Fruit fly (Drosophila melanogaster): ENCODE data around the gene CG10005.

The CG10005 gene

DNA sequence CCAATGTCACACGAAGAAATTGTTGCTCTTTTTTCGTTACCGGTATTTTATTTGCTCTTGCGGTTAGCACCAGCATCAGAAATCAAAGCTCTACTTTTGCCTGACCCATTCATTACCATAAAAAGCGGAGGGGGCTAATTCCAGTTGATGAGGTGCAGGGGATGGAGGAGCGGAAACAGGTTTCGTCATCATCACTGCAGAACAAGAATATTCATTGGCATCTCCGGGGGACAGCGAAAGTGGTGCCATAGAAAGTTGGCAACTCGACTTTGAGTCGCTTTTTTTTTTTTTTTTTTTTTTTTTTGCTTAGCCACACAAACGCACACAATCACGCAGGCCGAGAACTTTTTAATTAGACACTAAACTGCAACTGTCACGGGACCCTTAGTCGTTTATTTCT is 35.9 kb downstream of the CG10005 start:
- no peak for TF ChIP-seq CG10348 (GFP tag; IDR thresholded peaks at IDR 0.05)
- TF ChIP-seq CG12605 (GFP tag; IDR thresholded peaks at IDR 0.05): no peak
- TF ChIP-seq D1 (tag; optimal IDR thresholded peaks at IDR 0.05): no peak
- TF ChIP-seq Pif1A (GFP tag; optimal IDR thresholded peaks at IDR 0.05): no peak
- TF ChIP-seq CG14655 (GFP tag; optimal IDR thresholded peaks at IDR 0.05): peak; percentile 17
- no peak for TF ChIP-seq gl (tag; optimal IDR thresholded peaks at IDR 0.05)

DNA sequence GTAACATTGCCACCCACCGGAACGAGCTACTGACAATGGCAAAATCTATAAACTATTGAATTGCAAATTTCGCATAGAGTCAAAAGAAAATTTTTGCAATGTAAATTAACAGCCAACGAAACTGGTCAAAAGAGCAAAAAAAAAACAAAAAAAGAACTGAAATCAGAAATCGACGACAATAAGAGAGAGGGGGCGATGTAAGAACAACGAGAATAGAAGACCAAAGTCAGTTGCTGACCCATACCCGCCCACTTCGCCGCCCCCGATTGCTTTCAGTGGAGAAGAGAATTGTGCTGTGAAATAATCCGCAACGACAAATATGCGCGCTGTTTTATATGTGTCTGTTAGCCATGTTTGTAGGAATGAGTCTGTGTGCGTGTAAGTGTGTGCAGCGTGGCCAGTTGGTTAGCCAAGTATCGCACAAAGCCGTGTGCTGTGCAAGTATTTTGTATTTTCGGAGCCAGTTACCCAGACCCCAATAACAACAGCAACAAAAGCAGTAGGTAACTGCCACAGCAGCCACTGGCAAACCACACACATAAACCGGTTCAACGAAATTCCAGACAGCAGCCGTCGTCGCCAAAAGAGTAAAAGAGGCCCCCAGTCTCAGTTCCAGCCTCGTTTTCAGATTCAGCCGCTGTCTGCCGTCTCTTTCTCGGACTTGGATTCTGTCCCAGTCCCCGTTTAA is 39.4 kb downstream of the CG10005 start:
- peak; percentile 57 for TF ChIP-seq CG32121 (GFP tag; IDR thresholded peaks at IDR 0.05)
- TF ChIP-seq CG8159 (tag; optimal IDR thresholded peaks at IDR 0.05): peak; percentile 58
- TF ChIP-seq CG12605 (GFP tag; IDR thresholded peaks at IDR 0.05): peak; percentile 57; the same call in 1 of the 2 replicates
- TF ChIP-seq CG13204 (GFP tag; optimal IDR thresholded peaks at IDR 0.05): peak; percentile 60
- peak; percentile 18 for TF ChIP-seq CG15710 (tag; optimal IDR thresholded peaks at IDR 0.05)
- no peak for TF ChIP-seq Snoo (tag; optimal IDR thresholded peaks at IDR 0.05)
- peak; percentile 72 for TF ChIP-seq Ets98B (GFP tag; IDR thresholded peaks at IDR 0.05)
- no peak for TF ChIP-seq gl (tag; optimal IDR thresholded peaks at IDR 0.05)
- peak; percentile 51 for TF ChIP-seq CG8301 (tag; optimal IDR thresholded peaks at IDR 0.05)
- peak; percentile 64 for TF ChIP-seq CG14655 (GFP tag; optimal IDR thresholded peaks at IDR 0.05)
- peak; percentile 64 for TF ChIP-seq EcR (GFP tag; optimal IDR thresholded peaks at IDR 0.05)
- peak; percentile 10 for TF ChIP-seq Pif1A (GFP tag; optimal IDR thresholded peaks at IDR 0.05)
- TF ChIP-seq CG10348 (GFP tag; IDR thresholded peaks at IDR 0.05): no peak
- TF ChIP-seq fd96Ca (GFP tag; IDR thresholded peaks at IDR 0.05): peak; percentile 88
- TF ChIP-seq Pif1B (GFP tag; optimal IDR thresholded peaks at IDR 0.05): peak; percentile 12
- peak; percentile 65 for TF ChIP-seq rn (GFP tag; IDR thresholded peaks at IDR 0.05)
- TF ChIP-seq D1 (tag; optimal IDR thresholded peaks at IDR 0.05): peak; percentile 7
- no peak for TF ChIP-seq CG34367 (tag; optimal IDR thresholded peaks at IDR 0.05)
- peak; percentile 75 for TF ChIP-seq CG4496 (GFP tag; IDR thresholded peaks at IDR 0.05)
- TF ChIP-seq CG17806 (tag; optimal IDR thresholded peaks at IDR 0.05): peak; percentile 69
- TF ChIP-seq CG9948 (tag; optimal IDR thresholded peaks at IDR 0.05): peak; percentile 34

DNA sequence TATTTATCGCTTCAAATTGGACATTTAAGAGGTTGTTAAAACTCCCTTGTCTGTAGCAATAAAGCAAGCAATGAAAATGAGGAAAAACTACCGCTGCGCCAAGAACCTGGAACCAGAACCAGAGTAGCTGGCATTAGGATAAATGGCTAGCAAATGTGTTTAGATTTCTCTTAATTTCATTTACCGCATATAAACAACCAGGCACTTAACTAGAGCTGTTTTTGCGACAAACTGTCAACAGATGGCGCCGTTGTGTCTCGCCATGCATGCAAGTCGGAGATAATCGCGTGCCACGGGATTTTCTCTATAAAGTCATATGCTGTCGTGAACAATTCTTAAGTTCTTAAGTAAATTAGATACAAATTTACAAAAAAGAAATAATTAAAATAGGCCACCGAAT is 43.1 kb downstream of the CG10005 start:
- TF ChIP-seq CG32121 (GFP tag; IDR thresholded peaks at IDR 0.05) (no peak), CG8301 (tag; optimal IDR thresholded peaks at IDR 0.05) (no peak), EcR (GFP tag; optimal IDR thresholded peaks at IDR 0.05) (no peak), CG4496 (GFP tag; IDR thresholded peaks at IDR 0.05) (no peak), Ets98B (GFP tag; IDR thresholded peaks at IDR 0.05) (no peak), Pif1A (GFP tag; optimal IDR thresholded peaks at IDR 0.05) (no peak), CG10348 (GFP tag; IDR thresholded peaks at IDR 0.05) (no peak), CG34367 (tag; optimal IDR thresholded peaks at IDR 0.05) (no peak)

DNA sequence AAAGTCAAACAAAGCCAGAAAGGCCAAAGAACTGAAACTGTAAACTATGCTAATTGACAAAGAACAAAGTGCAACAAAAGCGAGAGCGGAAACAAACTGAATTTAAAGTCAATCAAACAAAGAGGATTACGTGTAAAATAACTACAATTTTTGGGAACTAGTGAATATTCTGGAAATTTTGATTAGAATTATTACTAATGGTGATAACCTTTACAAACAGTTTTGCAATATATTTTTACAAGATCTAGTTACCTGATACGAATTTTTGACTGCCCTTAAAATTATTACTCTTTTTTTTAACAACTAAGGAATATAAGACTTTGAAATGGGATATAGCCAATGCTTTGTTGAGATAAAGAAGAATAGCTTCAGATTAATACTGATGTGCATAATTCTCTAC is 46.0 kb downstream of the CG10005 start, which contains the start of gene CG14731:
Gene CG14731 (plus strand): TSS at position 301 of the 400 bp plus-strand sequence.
- TF ChIP-seq CG17806 (tag; optimal IDR thresholded peaks at IDR 0.05) (no peak), Pif1A (GFP tag; optimal IDR thresholded peaks at IDR 0.05) (no peak), CG8159 (tag; optimal IDR thresholded peaks at IDR 0.05) (no peak), Ets98B (GFP tag; IDR thresholded peaks at IDR 0.05) (no peak), CG34367 (tag; optimal IDR thresholded peaks at IDR 0.05) (no peak), Pif1B (GFP tag; optimal IDR thresholded peaks at IDR 0.05) (no peak), Snoo (tag; optimal IDR thresholded peaks at IDR 0.05) (no peak), CG32121 (GFP tag; IDR thresholded peaks at IDR 0.05) (no peak), CG12605 (GFP tag; IDR thresholded peaks at IDR 0.05) (no peak), CG14655 (GFP tag; optimal IDR thresholded peaks at IDR 0.05) (no peak), CG15710 (tag; optimal IDR thresholded peaks at IDR 0.05) (no peak), CG13204 (GFP tag; optimal IDR thresholded peaks at IDR 0.05) (no peak), fd96Ca (GFP tag; IDR thresholded peaks at IDR 0.05) (no peak), CG9948 (tag; optimal IDR thresholded peaks at IDR 0.05) (no peak), CG10348 (GFP tag; IDR thresholded peaks at IDR 0.05) (no peak), CG4496 (GFP tag; IDR thresholded peaks at IDR 0.05) (no peak), gl (tag; optimal IDR thresholded peaks at IDR 0.05) (no peak), rn (GFP tag; IDR thresholded peaks at IDR 0.05) (no peak), D1 (tag; optimal IDR thresholded peaks at IDR 0.05) (no peak), CG8301 (tag; optimal IDR thresholded peaks at IDR 0.05) (no peak)

Data from whole organism, pupa.